Worm (Caenorhabditis elegans) whole organism, L4/young adult: ENCODE results near the gene F53B2.8.
"Not testable (repeated sequence)": the region's sequence is repeated elsewhere in the genome, so short reads cannot be mapped to it uniquely, and the experiment has no call there.

ENCODE experiments used
- W03F9.2 ChIP-seq: fragments of 150-350 bp; optimal IDR thresholded peaks from 2 replicates; lab custom pipeline; 2014; ENCODE audit warnings: missing biosample characterization, missing genetic modification characterization
- dao-5 ChIP-seq: sonication (generic microtip); optimal IDR thresholded peaks from 2 replicates; lab custom pipeline; 2016; ENCODE audit warnings: missing genotype, missing genetic modification characterization, moderate library complexity, missing compliant biosample characterization
- him-1 ChIP-seq: sonication (generic microtip); optimal IDR thresholded peaks from 2 replicates; lab custom pipeline; 2016; ENCODE audit warnings: missing genotype, missing genetic modification reagents, missing genetic modification characterization, missing compliant biosample characterization

Gene F53B2.8

DNA sequence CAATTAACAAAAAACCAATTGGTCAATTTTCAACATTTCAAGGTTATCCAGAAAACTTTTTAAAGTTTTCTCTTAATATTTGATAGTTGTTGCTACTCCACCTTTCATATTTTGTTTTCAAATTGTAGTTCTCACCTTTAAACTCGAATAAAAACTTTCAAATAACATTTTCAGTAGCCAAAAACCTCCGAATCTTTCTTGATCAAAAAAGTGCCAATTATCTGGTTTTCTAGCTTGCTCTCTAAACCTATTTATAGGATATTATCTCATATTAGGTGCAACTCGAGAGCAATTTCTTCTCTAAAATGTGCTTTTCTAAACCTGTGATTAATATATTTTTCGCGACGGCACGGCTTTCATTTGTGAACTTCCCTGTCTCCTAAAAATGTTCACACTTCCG is 40.0 kb downstream of the F53B2.8 start, which contains the start of gene sru-26:
Gene sru-26, plus strand, starts transcription at position 301 of the 400 bp plus-strand sequence.
- TF ChIP-seq W03F9.2 (no peak), dao-5 (no peak), him-1 (tag; lab: Kevin White, UChicago) (no peak)

DNA sequence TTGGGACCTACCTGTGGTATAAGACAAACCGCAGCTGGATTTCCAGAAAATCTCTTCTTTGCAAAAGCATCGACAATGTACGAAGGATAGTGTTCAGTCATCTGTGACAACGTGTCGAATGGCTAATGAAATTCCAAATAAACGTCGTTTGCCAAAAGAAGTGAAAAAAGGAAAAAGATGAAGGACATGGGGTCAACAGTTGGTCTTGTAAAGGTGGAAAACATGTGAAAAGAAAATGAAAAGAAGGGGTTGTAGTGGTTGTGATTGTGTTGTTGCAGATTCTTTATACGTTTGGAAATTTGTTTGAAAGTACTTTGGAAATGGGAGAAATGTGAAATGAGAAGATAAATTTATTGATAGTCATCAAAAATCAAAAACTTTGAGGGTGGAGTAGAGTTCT is 42.7 kb downstream of the F53B2.8 start, which contains the start of gene T04A11.4:
Gene T04A11.4, minus strand, starts transcription at position 101 of the 400 bp plus-strand sequence.
- not testable (repeated sequence) for TF ChIP-seq him-1 (tag; lab: Kevin White, UChicago); W03F9.2; dao-5

DNA sequence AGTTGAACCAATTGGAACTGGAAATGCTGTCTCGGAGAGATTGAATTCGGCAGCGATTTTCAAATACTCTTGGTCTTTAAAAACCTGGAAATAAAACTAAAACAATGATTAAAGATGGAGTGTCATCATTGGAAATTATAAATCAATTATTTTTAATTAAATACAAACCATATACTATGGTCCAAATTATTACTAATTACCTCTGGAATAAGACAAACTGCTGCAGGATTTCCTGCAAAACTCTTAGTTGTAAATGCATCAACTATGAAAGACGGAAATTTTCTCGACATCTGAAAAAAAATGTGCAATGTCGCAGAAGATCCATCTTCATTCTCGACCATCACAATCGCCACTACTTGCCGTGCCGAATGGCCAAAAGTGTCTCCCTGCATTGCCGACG is 48.5 kb downstream of the F53B2.8 start, which contains the start of gene igdb-1:
Gene igdb-1, plus strand, starts transcription at position 301 of the 400 bp plus-strand sequence.
- TF ChIP-seq him-1 (tag; lab: Kevin White, UChicago); dao-5; W03F9.2: not testable (repeated sequence)

DNA sequence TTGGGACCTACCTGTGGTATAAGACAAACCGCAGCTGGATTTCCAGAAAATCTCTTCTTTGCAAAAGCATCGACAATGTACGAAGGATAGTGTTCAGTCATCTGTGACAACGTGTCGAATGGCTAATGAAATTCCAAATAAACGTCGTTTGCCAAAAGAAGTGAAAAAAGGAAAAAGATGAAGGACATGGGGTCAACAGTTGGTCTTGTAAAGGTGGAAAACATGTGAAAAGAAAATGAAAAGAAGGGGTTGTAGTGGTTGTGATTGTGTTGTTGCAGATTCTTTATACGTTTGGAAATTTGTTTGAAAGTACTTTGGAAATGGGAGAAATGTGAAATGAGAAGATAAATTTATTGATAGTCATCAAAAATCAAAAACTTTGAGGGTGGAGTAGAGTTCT is 50.3 kb downstream of the F53B2.8 start, which contains the start of gene T04A11.1:
Gene T04A11.1, minus strand, starts transcription at position 101 of the 400 bp plus-strand sequence.
- not testable (repeated sequence) for TF ChIP-seq dao-5; him-1 (tag; lab: Kevin White, UChicago); W03F9.2
